Fruit fly (Drosophila melanogaster) whole organism, embryonic: Measurements from ENCODE around the gene CG10252.

ENCODE experiments used
- Asciz ChIP-seq: fragments of 200-800 bp; sonication (Bioruptor generic); optimal IDR thresholded peaks from 2 replicates; lab custom pipeline; 2017; ENCODE audit warnings: missing biosample characterization, mild to moderate bottlenecking, missing genetic modification characterization, missing genetic modification reagents
- Atf6 ChIP-seq: fragments of 200-800 bp; sonication (Bioruptor generic); IDR thresholded peaks from 2 replicates; pipeline ENCODE4 v1.3.6; 2022; ENCODE audit warnings: missing biosample characterization, missing genetic modification characterization
- B-H2 ChIP-seq: fragments of 200-800 bp; sonication (Bioruptor generic); optimal IDR thresholded peaks from 2 replicates; lab custom pipeline; 2018; ENCODE audit warnings: missing biosample characterization, mild to moderate bottlenecking, missing genetic modification characterization
- BEAF-32 ChIP-seq: fragments of 200-800 bp; sonication (Bioruptor generic); optimal IDR thresholded peaks from 3 replicates; lab custom pipeline; 2017; ENCODE audit warnings: missing biosample characterization, missing genetic modification characterization, mild to moderate bottlenecking, moderate library complexity, missing genetic modification reagents
- Blimp-1 ChIP-seq: fragments of 200-800 bp; sonication (Bioruptor generic); optimal IDR thresholded peaks from 3 replicates; lab custom pipeline; 2018; ENCODE audit warnings: missing biosample characterization, missing genetic modification characterization, mild to moderate bottlenecking, moderate library complexity, missing genetic modification reagents
- CG10274 ChIP-seq: fragments of 200-800 bp; sonication (Bioruptor generic); optimal IDR thresholded peaks from 3 replicates; lab custom pipeline; 2017; ENCODE audit warnings: missing biosample characterization, mild to moderate bottlenecking, missing genetic modification characterization
- CG10654 ChIP-seq: fragments of 200-800 bp; sonication (Bioruptor generic); optimal IDR thresholded peaks from 2 replicates; lab custom pipeline; 2016; ENCODE audit warnings: missing biosample characterization, missing genetic modification characterization
- CG12104 ChIP-seq: fragments of 200-800 bp; sonication (Bioruptor generic); optimal IDR thresholded peaks from 3 replicates; lab custom pipeline; 2016; ENCODE audit warnings: missing biosample characterization, missing genetic modification characterization
- CG12219 ChIP-seq: fragments of 200-800 bp; sonication (Bioruptor generic); optimal IDR thresholded peaks from 3 replicates; lab custom pipeline; 2018; ENCODE audit warnings: missing biosample characterization, mild to moderate bottlenecking, missing genetic modification characterization
- CG12236 ChIP-seq: fragments of 200-800 bp; sonication (Bioruptor generic); optimal IDR thresholded peaks from 2 replicates; lab custom pipeline; 2016; ENCODE audit warnings: missing biosample characterization, missing genetic modification characterization
- CG1602 ChIP-seq: fragments of 200-800 bp; sonication (Bioruptor generic); optimal IDR thresholded peaks from 3 replicates; lab custom pipeline; 2016; ENCODE audit warnings: missing biosample characterization, missing genetic modification characterization
- CG16779 ChIP-seq: fragments of 200-800 bp; sonication (Bioruptor generic); IDR thresholded peaks from 2 replicates; pipeline ENCODE4 v1.3.6; 2022; ENCODE audit warnings: missing biosample characterization, missing genetic modification characterization
- CG16863 ChIP-seq: fragments of 200-800 bp; sonication (Bioruptor generic); optimal IDR thresholded peaks from 3 replicates; lab custom pipeline; 2016; ENCODE audit warnings: missing biosample characterization, missing genetic modification characterization
- CG17186 ChIP-seq: fragments of 200-800 bp; sonication (Bioruptor generic); optimal IDR thresholded peaks from 3 replicates; lab custom pipeline; 2017; ENCODE audit warnings: missing biosample characterization, missing genetic modification reagents, missing genetic modification characterization
- CG1792 ChIP-seq: fragments of 200-800 bp; sonication (Bioruptor generic); optimal IDR thresholded peaks from 2 replicates; lab custom pipeline; 2016; ENCODE audit warnings: missing biosample characterization, missing genetic modification characterization
- CG18262 ChIP-seq: fragments of 200-800 bp; optimal IDR thresholded peaks from 3 replicates; lab custom pipeline; 2019; ENCODE audit warnings: missing biosample characterization, mild to moderate bottlenecking, missing genetic modification characterization, moderate library complexity
- CG2116 ChIP-seq: fragments of 200-800 bp; sonication (Bioruptor generic); optimal IDR thresholded peaks from 3 replicates; lab custom pipeline; 2018; ENCODE audit warnings: missing biosample characterization, mild to moderate bottlenecking, missing genetic modification characterization
- CG2199 ChIP-seq: fragments of 200-800 bp; sonication (Bioruptor generic); IDR thresholded peaks from 3 replicates; pipeline ENCODE4 v1.3.6; 2022; ENCODE audit warnings: missing biosample characterization, missing genetic modification characterization
- CG32532 ChIP-seq: fragments of 200-800 bp; sonication (Bioruptor generic); IDR thresholded peaks from 2 replicates; pipeline ENCODE4 v1.3.6; 2022; ENCODE audit warnings: missing biosample characterization, missing genetic modification characterization
- CG34376 ChIP-seq: fragments of 200-800 bp; sonication (Bioruptor generic); optimal IDR thresholded peaks from 2 replicates; lab custom pipeline; 2018; ENCODE audit warnings: missing biosample characterization, mild to moderate bottlenecking, missing genetic modification characterization
- CG4328 ChIP-seq: fragments of 200-800 bp; sonication (Bioruptor generic); optimal IDR thresholded peaks from 3 replicates; lab custom pipeline; 2017; ENCODE audit warnings: missing biosample characterization, missing genetic modification reagents, missing genetic modification characterization
- CG7556 ChIP-seq: fragments of 200-800 bp; sonication (Bioruptor generic); optimal IDR thresholded peaks from 2 replicates; lab custom pipeline; 2017; ENCODE audit warnings: missing biosample characterization, mild to moderate bottlenecking, missing genetic modification characterization
- CG8359 ChIP-seq: fragments of 200-800 bp; sonication (Bioruptor generic); optimal IDR thresholded peaks from 2 replicates; lab custom pipeline; 2017; ENCODE audit warnings: missing biosample characterization, mild to moderate bottlenecking, missing genetic modification characterization, borderline replicate concordance
- CG8478 ChIP-seq: fragments of >200 bp; optimal IDR thresholded peaks from 2 replicates; lab custom pipeline; 2018
- CHES-1-like ChIP-seq: fragments of 200-800 bp; sonication (Bioruptor generic); optimal IDR thresholded peaks from 2 replicates; lab custom pipeline; 2016; ENCODE audit warnings: missing biosample characterization, missing genetic modification characterization
- D19B ChIP-seq: fragments of 200-800 bp; sonication (Bioruptor generic); optimal IDR thresholded peaks from 2 replicates; lab custom pipeline; 2017; ENCODE audit warnings: missing biosample characterization, mild to moderate bottlenecking, missing genetic modification characterization
- Doc2 ChIP-seq: fragments of 200-800 bp; sonication (Bioruptor generic); IDR thresholded peaks from 2 replicates; pipeline ENCODE4 v1.3.6; 2022; ENCODE audit warnings: missing biosample characterization, missing genetic modification characterization
- H15 ChIP-seq: fragments of 200-800 bp; sonication (Bioruptor generic); IDR thresholded peaks from 3 replicates; pipeline ENCODE4 v1.3.6; 2022; ENCODE audit warnings: missing biosample characterization, missing genetic modification characterization
- HmgZ ChIP-seq: fragments of 200-800 bp; sonication (Bioruptor generic); optimal IDR thresholded peaks from 2 replicates; lab custom pipeline; 2018; ENCODE audit warnings: missing biosample characterization, mild to moderate bottlenecking, missing genetic modification characterization
- NC2β ChIP-seq: fragments of 200-800 bp; sonication (Bioruptor generic); optimal IDR thresholded peaks from 2 replicates; lab custom pipeline; 2016; ENCODE audit warnings: missing biosample characterization, missing genetic modification characterization
- Rfx ChIP-seq: fragments of 200-800 bp; sonication (Bioruptor generic); IDR thresholded peaks from 2 replicates; pipeline ENCODE4 v1.3.6; 2022; ENCODE audit warnings: missing biosample characterization, missing genetic modification characterization
- Sin3A ChIP-seq: fragments of >200 bp; optimal IDR thresholded peaks from 2 replicates; lab custom pipeline; 2018
- aop ChIP-seq: fragments of 200-800 bp; sonication (Bioruptor generic); IDR thresholded peaks from 2 replicates; pipeline ENCODE4 v1.3.6; 2022; ENCODE audit warnings: missing biosample characterization, missing genetic modification characterization
- btn ChIP-seq: fragments of 200-800 bp; sonication (Bioruptor generic); optimal IDR thresholded peaks from 2 replicates; lab custom pipeline; 2016; ENCODE audit warnings: missing biosample characterization, missing genetic modification characterization
- cad ChIP-seq: fragments of >200 bp; optimal IDR thresholded peaks from 2 replicates; lab custom pipeline; 2017; ENCODE audit warnings: missing biosample characterization, missing genetic modification characterization
- croc ChIP-seq: fragments of 200-800 bp; sonication (Bioruptor generic); conservative IDR thresholded peaks from 3 replicates; pipeline ENCODE4 v1.3.6; 2022; ENCODE audit warnings: missing biosample characterization, missing genetic modification characterization
- dmrt11E ChIP-seq: fragments of 200-800 bp; sonication (Bioruptor generic); optimal IDR thresholded peaks from 3 replicates; lab custom pipeline; 2018; ENCODE audit warnings: missing biosample characterization, mild to moderate bottlenecking, missing genetic modification characterization, moderate library complexity
- gcm2 ChIP-seq: fragments of 200-800 bp; sonication (Bioruptor generic); optimal IDR thresholded peaks from 2 replicates; lab custom pipeline; 2016; ENCODE audit warnings: missing biosample characterization, missing genetic modification characterization
- jigr1 ChIP-seq: fragments of 200-800 bp; sonication (Bioruptor generic); IDR thresholded peaks from 3 replicates; pipeline ENCODE4 v1.3.6; 2022; ENCODE audit warnings: missing biosample characterization, missing genetic modification characterization
- ken ChIP-seq: fragments of 200-800 bp; sonication (Bioruptor generic); IDR thresholded peaks from 3 replicates; pipeline ENCODE4 v1.3.6; 2022; ENCODE audit warnings: missing biosample characterization, missing genetic modification characterization
- lab ChIP-seq: fragments of 200-800 bp; sonication (Bioruptor generic); optimal IDR thresholded peaks from 3 replicates; lab custom pipeline; 2017; ENCODE audit warnings: missing biosample characterization, missing genetic modification characterization, mild to moderate bottlenecking, moderate library complexity, missing genetic modification reagents
- nerfin-1 ChIP-seq: fragments of 200-800 bp; sonication (Bioruptor generic); optimal IDR thresholded peaks from 3 replicates; lab custom pipeline; 2019; ENCODE audit warnings: missing biosample characterization, mild to moderate bottlenecking, missing genetic modification characterization, moderate library complexity
- org-1 ChIP-seq: fragments of 200-800 bp; sonication (Bioruptor generic); optimal IDR thresholded peaks from 2 replicates; lab custom pipeline; 2017; ENCODE audit warnings: missing biosample characterization, missing genetic modification characterization
- pb ChIP-seq: fragments of 200-800 bp; sonication (Bioruptor generic); optimal IDR thresholded peaks from 3 replicates; lab custom pipeline; 2016; ENCODE audit warnings: missing biosample characterization, missing genetic modification characterization
- prd ChIP-seq, 3 experiments: fragments of >200 bp in 2 of 3; fragments of 200-800 bp in 1 of 3; sonication (Bioruptor generic) in 1 of 3; optimal IDR thresholded peaks in 2 of 3; IDR thresholded peaks in 1 of 3; 2 replicates in 2 of 3; 3 replicates in 1 of 3; pipeline versions ENCODE4 v1.3.6 to Lab custom; 2017 to 2022; ENCODE audit warnings: missing biosample characterization in 1 of 3, missing genetic modification characterization in 1 of 3
- pros ChIP-seq: fragments of 200-800 bp; sonication (Bioruptor generic); optimal IDR thresholded peaks from 3 replicates; lab custom pipeline; 2019; ENCODE audit warnings: missing biosample characterization, mild to moderate bottlenecking, missing genetic modification characterization, moderate library complexity
- pzg ChIP-seq: fragments of 200-800 bp; sonication (Bioruptor generic); optimal IDR thresholded peaks from 3 replicates; lab custom pipeline; 2018; ENCODE audit warnings: missing biosample characterization, mild to moderate bottlenecking, missing genetic modification characterization, moderate library complexity
- sob ChIP-seq: fragments of 200-800 bp; sonication (Bioruptor generic); IDR thresholded peaks from 2 replicates; pipeline ENCODE4 v1.3.6; 2022; ENCODE audit warnings: missing biosample characterization, missing genetic modification characterization
- ssp ChIP-seq: fragments of 200-800 bp; sonication (Bioruptor generic); IDR thresholded peaks from 2 replicates; pipeline ENCODE4 v1.3.6; 2022; ENCODE audit warnings: missing biosample characterization, missing genetic modification characterization
- ttk ChIP-seq: fragments of 200-800 bp; sonication (Bioruptor generic); IDR thresholded peaks from 2 replicates; pipeline ENCODE4 v2.1.2; 2022; ENCODE audit warnings: missing biosample characterization, missing genetic modification characterization
- zf30C ChIP-seq: fragments of 200-800 bp; sonication (Bioruptor generic); optimal IDR thresholded peaks from 3 replicates; lab custom pipeline; 2018; ENCODE audit warnings: missing biosample characterization, mild to moderate bottlenecking, missing genetic modification characterization
- zfh2 ChIP-seq: fragments of 200-800 bp; sonication (Bioruptor generic); optimal IDR thresholded peaks from 2 replicates; lab custom pipeline; 2016; ENCODE audit warnings: missing biosample characterization, missing genetic modification characterization

CG10252 gene

dm6 chr3R:23726740-23727139, 30.7 kb upstream of the CG10252 start (continued):
- peak; percentile 91 for TF ChIP-seq Rfx (GFP tag; lab: Robert Waterston, UW)
- TF ChIP-seq CG10274 = peak; percentile 27
- peak; percentile 5 for TF ChIP-seq dmrt11E (tag; lab: Kevin White, UChicago)
- TF ChIP-seq CG32532 (GFP tag; lab: Robert Waterston, UW) = peak; percentile 93
- no peak for TF ChIP-seq zf30C (GFP tag; lab: Kevin White, UChicago)
- TF ChIP-seq lab (GFP tag; lab: Kevin White, UChicago) = peak; percentile 95
- TF ChIP-seq prd (optimal IDR thresholded peaks at IDR 0.05; lab: Kevin White, UChicago) = no peak
- peak; percentile 78 for TF ChIP-seq prd (GFP tag; IDR thresholded peaks at IDR 0.05; lab: Robert Waterston, UW)
- TF ChIP-seq CG2116 (GFP tag; lab: Kevin White, UChicago) = peak; percentile 31
- peak; percentile 54 for TF ChIP-seq ssp (GFP tag; lab: Robert Waterston, UW)
- TF ChIP-seq pzg (GFP tag; lab: Kevin White, UChicago) = no peak
- TF ChIP-seq cad = no peak
- peak; percentile 73 for TF ChIP-seq org-1 (GFP tag; lab: Kevin White, UChicago)
- TF ChIP-seq pros = no peak
- no peak for TF ChIP-seq CG8478 (lab: Kevin White, UChicago)
- TF ChIP-seq Atf6 = peak; percentile 91
- TF ChIP-seq pb = no peak
- TF ChIP-seq ken (GFP tag; lab: Robert Waterston, UW) = peak; percentile 64; the same call in 1 of the 3 replicates
- TF ChIP-seq btn (GFP tag; lab: Kevin White, UChicago) = peak; percentile 1
- TF ChIP-seq Blimp-1 = peak; percentile 57
- TF ChIP-seq H15 (GFP tag; lab: Robert Waterston, UW) = peak; percentile 60; the same call in 1 of the 3 replicates
- TF ChIP-seq croc = peak; percentile 28; the same call in 2 of the 3 replicates
- no peak for TF ChIP-seq aop (GFP tag; lab: Robert Waterston, UW)
- peak; percentile 64 for TF ChIP-seq ttk (GFP tag; lab: Robert Waterston, UW)
- TF ChIP-seq D19B (GFP tag; lab: Kevin White, UChicago) = peak; percentile 76
- peak; percentile 57 for TF ChIP-seq CG12219 (GFP tag; lab: Kevin White, UChicago)
- TF ChIP-seq CHES-1-like (GFP tag; lab: Kevin White, UChicago) = peak; percentile 58
- TF ChIP-seq CG16779 (GFP tag; lab: Robert Waterston, UW) = 0 out of 2 replicates have a peak, but pooled peaks have one; percentile 64
- TF ChIP-seq CG1792 (GFP tag; lab: Kevin White, UChicago) = peak; percentile 41
- TF ChIP-seq CG4328 (GFP tag; lab: Kevin White, UChicago) = no peak
- no peak for TF ChIP-seq CG2199
- no peak for TF ChIP-seq NC2β (GFP tag; lab: Kevin White, UChicago)
- TF ChIP-seq B-H2 (GFP tag; lab: Kevin White, UChicago) = peak; percentile 57
- TF ChIP-seq CG12236 (GFP tag; lab: Kevin White, UChicago) = no peak
- peak; percentile 54 for TF ChIP-seq gcm2 (GFP tag; lab: Kevin White, UChicago)
- peak; percentile 59 for TF ChIP-seq CG1602
- peak; percentile 51 for TF ChIP-seq CG12104 (GFP tag; lab: Kevin White, UChicago)
- TF ChIP-seq zfh2 = peak; percentile 86
- TF ChIP-seq Asciz (GFP tag; lab: Kevin White, UChicago) = peak; percentile 72
- no peak for TF ChIP-seq CG34376 (GFP tag; lab: Kevin White, UChicago)
- no peak for TF ChIP-seq BEAF-32 (GFP tag; lab: Kevin White, UChicago)
- peak; percentile 89 for TF ChIP-seq sob
- peak; percentile 2 for TF ChIP-seq CG8359
- TF ChIP-seq nerfin-1 = no peak
- TF ChIP-seq HmgZ = peak; percentile 77
- TF ChIP-seq CG17186 = no peak
- peak; percentile 61 for TF ChIP-seq CG10654 (GFP tag; lab: Kevin White, UChicago)
- peak; percentile 50 for TF ChIP-seq CG16863
- peak; percentile 60; the same call in 1 of the 3 replicates for TF ChIP-seq jigr1 (GFP tag; lab: Robert Waterston, UW)
- peak; percentile 65 for TF ChIP-seq CG18262 (tag; lab: Kevin White, UChicago)
- TF ChIP-seq CG7556 (GFP tag; lab: Kevin White, UChicago) = peak; percentile 82
- TF ChIP-seq Sin3A (lab: Kevin White, UChicago) = no peak
- TF ChIP-seq Doc2 (GFP tag; lab: Robert Waterston, UW) = no peak
